Fruit fly (Drosophila melanogaster) whole organism, embryonic: Measurements from ENCODE around the gene CG16790.
A peak's percentile ranks its signal among the peaks of the same experiment; 100 is the strongest.

Experiments used
- Ada2b ChIP-seq: fragments of 200-800 bp; sonication (Bioruptor generic); IDR thresholded peaks from 2 replicates; pipeline ENCODE4 v1.3.6; 2022; ENCODE audit warnings: missing biosample characterization, missing genetic modification characterization
- Blimp-1 ChIP-seq: fragments of 200-800 bp; sonication (Bioruptor generic); optimal IDR thresholded peaks from 3 replicates; lab custom pipeline; 2018; ENCODE audit warnings: missing biosample characterization, missing genetic modification characterization, mild to moderate bottlenecking, moderate library complexity, missing genetic modification reagents
- Bteb2 ChIP-seq: fragments of 200-800 bp; sonication (Bioruptor generic); optimal IDR thresholded peaks from 2 replicates; lab custom pipeline; 2016; ENCODE audit warnings: missing biosample characterization, missing genetic modification characterization
- CG11456 ChIP-seq: fragments of 200-800 bp; sonication (Bioruptor generic); IDR thresholded peaks from 3 replicates; pipeline ENCODE4 v1.3.6; 2022; ENCODE audit warnings: missing biosample characterization, missing genetic modification characterization
- CG12299 ChIP-seq: fragments of 200-800 bp; sonication (Bioruptor generic); optimal IDR thresholded peaks from 2 replicates; lab custom pipeline; 2018; ENCODE audit warnings: missing biosample characterization, mild to moderate bottlenecking, missing genetic modification characterization
- CG13287 ChIP-seq: fragments of 200-800 bp; sonication (Bioruptor generic); IDR thresholded peaks from 2 replicates; pipeline ENCODE4 v1.3.6; 2022; ENCODE audit warnings: missing biosample characterization, missing genetic modification characterization; ENCODE audit not compliant: partially characterized antibody
- CG14667 ChIP-seq: fragments of 200-800 bp; sonication (Bioruptor generic); IDR thresholded peaks from 2 replicates; pipeline ENCODE4 v1.3.6; 2022; ENCODE audit warnings: missing biosample characterization, missing genetic modification characterization
- CG15011 ChIP-seq: fragments of 200-800 bp; sonication (Bioruptor generic); optimal IDR thresholded peaks from 3 replicates; lab custom pipeline; 2018; ENCODE audit warnings: missing biosample characterization, mild to moderate bottlenecking, missing genetic modification characterization
- CG1603 ChIP-seq: fragments of 200-800 bp; sonication (Bioruptor generic); optimal IDR thresholded peaks from 2 replicates; lab custom pipeline; 2019; ENCODE audit warnings: missing biosample characterization, mild to moderate bottlenecking, missing genetic modification characterization, moderate library complexity
- CG18011 ChIP-seq: fragments of 200-800 bp; sonication (Bioruptor generic); optimal IDR thresholded peaks from 2 replicates; lab custom pipeline; 2017; ENCODE audit warnings: missing biosample characterization, missing genetic modification characterization, mild to moderate bottlenecking, moderate library complexity, missing genotype
- CG2116 ChIP-seq: fragments of 200-800 bp; sonication (Bioruptor generic); optimal IDR thresholded peaks from 3 replicates; lab custom pipeline; 2018; ENCODE audit warnings: missing biosample characterization, mild to moderate bottlenecking, missing genetic modification characterization
- CG2678 ChIP-seq: fragments of 200-800 bp; sonication (Bioruptor generic); optimal IDR thresholded peaks from 3 replicates; lab custom pipeline; 2019; ENCODE audit warnings: missing biosample characterization, mild to moderate bottlenecking, missing genetic modification characterization, moderate library complexity
- CG30403 ChIP-seq: fragments of 200-800 bp; sonication (Bioruptor generic); optimal IDR thresholded peaks from 3 replicates; lab custom pipeline; 2016; ENCODE audit warnings: missing biosample characterization, missing genetic modification characterization
- CG31365 ChIP-seq: fragments of 200-800 bp; sonication (Bioruptor generic); optimal IDR thresholded peaks from 2 replicates; lab custom pipeline; 2018; ENCODE audit warnings: missing biosample characterization, mild to moderate bottlenecking, missing genetic modification characterization
- CG6272 ChIP-seq: fragments of 200-800 bp; sonication (Bioruptor generic); IDR thresholded peaks from 2 replicates; pipeline ENCODE4 v1.3.6; 2022; ENCODE audit warnings: missing biosample characterization, missing genetic modification characterization
- CG6654 ChIP-seq: fragments of 200-800 bp; sonication (Bioruptor generic); optimal IDR thresholded peaks from 2 replicates; lab custom pipeline; 2017; ENCODE audit warnings: missing biosample characterization, mild to moderate bottlenecking, missing genetic modification characterization
- CG6765 ChIP-seq: fragments of 200-800 bp; sonication (Bioruptor generic); optimal IDR thresholded peaks from 3 replicates; lab custom pipeline; 2017; ENCODE audit warnings: missing biosample characterization, mild to moderate bottlenecking, missing genetic modification characterization
- CG7271 ChIP-seq: fragments of 200-800 bp; sonication (Bioruptor generic); optimal IDR thresholded peaks from 2 replicates; lab custom pipeline; 2018; ENCODE audit warnings: missing biosample characterization, mild to moderate bottlenecking, missing genetic modification characterization, moderate library complexity
- CG7372 ChIP-seq: fragments of 200-800 bp; sonication (Bioruptor generic); IDR thresholded peaks from 2 replicates; pipeline ENCODE4 v1.3.6; 2022; ENCODE audit warnings: missing biosample characterization, missing genetic modification characterization
- CG7963 ChIP-seq: fragments of 200-800 bp; sonication (Bioruptor generic); IDR thresholded peaks from 3 replicates; pipeline ENCODE4 v1.3.6; 2022; ENCODE audit warnings: missing biosample characterization, missing genetic modification characterization; ENCODE audit not compliant: partially characterized antibody
- Dip2 ChIP-seq: fragments of 200-800 bp; sonication (Bioruptor generic); IDR thresholded peaks from 2 replicates; pipeline ENCODE4 v1.3.6; 2022; ENCODE audit warnings: missing biosample characterization, missing genetic modification characterization
- Dp ChIP-seq: fragments of 200-800 bp; sonication (Bioruptor generic); optimal IDR thresholded peaks from 2 replicates; lab custom pipeline; 2018; ENCODE audit warnings: missing biosample characterization, mild to moderate bottlenecking, missing genetic modification characterization, moderate library complexity
- E2f1 ChIP-seq: fragments of 200-800 bp; sonication (Bioruptor generic); IDR thresholded peaks from 2 replicates; pipeline ENCODE4 v1.3.6; 2022; ENCODE audit warnings: missing biosample characterization, missing genetic modification characterization
- HLHmδ ChIP-seq: fragments of 200-800 bp; sonication (Bioruptor generic); optimal IDR thresholded peaks from 2 replicates; lab custom pipeline; 2018; ENCODE audit warnings: missing biosample characterization, mild to moderate bottlenecking, missing genetic modification characterization, moderate library complexity
- Pdp1 ChIP-seq, 2 experiments: fragments of 200-800 bp; sonication (Bioruptor generic); optimal IDR thresholded peaks; 3 replicates each; lab custom pipeline; 2016; ENCODE audit warnings: missing biosample characterization in 2 of 2, missing genetic modification characterization in 2 of 2, mild to moderate bottlenecking in 1 of 2, moderate library complexity in 1 of 2
- Taf1 ChIP-seq: fragments of 200-800 bp; sonication (Bioruptor generic); IDR thresholded peaks from 2 replicates; pipeline ENCODE4 v1.3.6; 2022; ENCODE audit warnings: missing biosample characterization, missing genetic modification characterization
- Xbp1 ChIP-seq: fragments of 200-800 bp; sonication (Bioruptor generic); optimal IDR thresholded peaks from 3 replicates; lab custom pipeline; 2016; ENCODE audit warnings: missing biosample characterization, mild to moderate bottlenecking, missing genetic modification characterization
- ash1 ChIP-seq: fragments of 200-800 bp; sonication (Bioruptor generic); optimal IDR thresholded peaks from 2 replicates; lab custom pipeline; 2018; ENCODE audit warnings: missing biosample characterization, mild to moderate bottlenecking, missing genetic modification characterization
- ato ChIP-seq: fragments of 200-800 bp; sonication (Bioruptor generic); IDR thresholded peaks from 2 replicates; pipeline ENCODE4 v1.3.6; 2022; ENCODE audit warnings: missing biosample characterization, missing genetic modification characterization; ENCODE audit not compliant: partially characterized antibody
- bigmax ChIP-seq: fragments of 200-800 bp; sonication (Bioruptor generic); optimal IDR thresholded peaks from 2 replicates; lab custom pipeline; 2018; ENCODE audit warnings: missing biosample characterization, mild to moderate bottlenecking, missing genetic modification characterization
- cad ChIP-seq: fragments of >200 bp; optimal IDR thresholded peaks from 2 replicates; lab custom pipeline; 2017; ENCODE audit warnings: missing biosample characterization, missing genetic modification characterization
- ci ChIP-seq: fragments of 200-800 bp; sonication (Bioruptor generic); IDR thresholded peaks from 3 replicates; pipeline ENCODE4 v1.3.6; 2022; ENCODE audit warnings: missing biosample characterization, missing genetic modification characterization
- croc ChIP-seq: fragments of 200-800 bp; sonication (Bioruptor generic); conservative IDR thresholded peaks from 3 replicates; pipeline ENCODE4 v1.3.6; 2022; ENCODE audit warnings: missing biosample characterization, missing genetic modification characterization
- ewg ChIP-seq: fragments of 200-800 bp; sonication (Bioruptor generic); optimal IDR thresholded peaks from 3 replicates; lab custom pipeline; 2017; ENCODE audit warnings: mild to moderate bottlenecking, missing biosample characterization, missing genetic modification reagents, missing genetic modification characterization
- exex ChIP-seq: fragments of 200-800 bp; sonication (Bioruptor generic); optimal IDR thresholded peaks from 4 replicates; lab custom pipeline; 2018; ENCODE audit warnings: missing biosample characterization, mild to moderate bottlenecking, missing genetic modification characterization, moderate library complexity
- eyg ChIP-seq: fragments of 200-800 bp; sonication (Bioruptor generic); optimal IDR thresholded peaks from 3 replicates; lab custom pipeline; 2016; ENCODE audit warnings: missing biosample characterization, missing genetic modification characterization
- fru ChIP-seq: fragments of >200 bp; optimal IDR thresholded peaks from 2 replicates; lab custom pipeline; 2017
- ftz-f1 ChIP-seq: fragments of 200-800 bp; sonication (Bioruptor generic); optimal IDR thresholded peaks from 2 replicates; lab custom pipeline; 2016; ENCODE audit warnings: missing biosample characterization, missing genetic modification characterization
- grn ChIP-seq: fragments of 200-800 bp; sonication (Bioruptor generic); optimal IDR thresholded peaks from 3 replicates; lab custom pipeline; 2017; ENCODE audit warnings: missing biosample characterization, missing genetic modification characterization
- kah ChIP-seq: fragments of 200-800 bp; sonication (Bioruptor generic); optimal IDR thresholded peaks from 2 replicates; lab custom pipeline; 2018; ENCODE audit warnings: missing biosample characterization, mild to moderate bottlenecking, missing genetic modification characterization
- lmd ChIP-seq: fragments of 200-800 bp; sonication (Bioruptor generic); IDR thresholded peaks from 2 replicates; pipeline ENCODE4 v1.3.6; 2022; ENCODE audit warnings: missing biosample characterization, missing genetic modification characterization
- peb ChIP-seq: fragments of 200-800 bp; sonication (Bioruptor generic); IDR thresholded peaks from 2 replicates; pipeline ENCODE4 v1.3.6; 2022; ENCODE audit warnings: missing biosample characterization, missing genetic modification characterization
- pho ChIP-seq: fragments of 200-800 bp; sonication (Bioruptor generic); optimal IDR thresholded peaks from 2 replicates; lab custom pipeline; 2016; ENCODE audit warnings: missing biosample characterization, missing genetic modification characterization
- ranshi ChIP-seq: fragments of 200-800 bp; sonication (Bioruptor generic); IDR thresholded peaks from 2 replicates; pipeline ENCODE4 v1.3.6; 2022; ENCODE audit warnings: missing biosample characterization, missing genetic modification characterization
- run ChIP-seq: fragments of 200-800 bp; sonication (Bioruptor generic); optimal IDR thresholded peaks from 3 replicates; lab custom pipeline; 2018; ENCODE audit warnings: missing biosample characterization, mild to moderate bottlenecking, missing genetic modification characterization
- seq ChIP-seq: fragments of 200-800 bp; sonication (Bioruptor generic); IDR thresholded peaks from 2 replicates; pipeline ENCODE4 v1.3.6; 2022; ENCODE audit warnings: missing biosample characterization, missing genetic modification characterization
- sima ChIP-seq: fragments of 200-800 bp; sonication (Bioruptor generic); optimal IDR thresholded peaks from 2 replicates; lab custom pipeline; 2016; ENCODE audit warnings: missing biosample characterization, missing genetic modification characterization
- tna ChIP-seq: fragments of 200-800 bp; sonication (Bioruptor generic); IDR thresholded peaks from 2 replicates; pipeline ENCODE4 v1.3.6; 2022; ENCODE audit warnings: missing biosample characterization, missing genetic modification characterization; ENCODE audit not compliant: partially characterized antibody
- tx ChIP-seq: fragments of 200-800 bp; sonication (Bioruptor generic); optimal IDR thresholded peaks from 2 replicates; lab custom pipeline; 2016; ENCODE audit warnings: missing biosample characterization, missing genetic modification characterization
- zf30C ChIP-seq: fragments of 200-800 bp; sonication (Bioruptor generic); optimal IDR thresholded peaks from 3 replicates; lab custom pipeline; 2018; ENCODE audit warnings: missing biosample characterization, mild to moderate bottlenecking, missing genetic modification characterization

CG16790 gene

dm6 chr3R:9550265-9551012, 19.6 kb downstream of the CG16790 start (continued):
- TF ChIP-seq CG6654 (GFP tag; lab: Kevin White, UChicago) (no peak), ranshi (no peak), Dip2 (GFP tag; lab: Robert Waterston, UW) (no peak), CG7963 (GFP tag; lab: Robert Waterston, UW) (no peak), CG2116 (no peak), zf30C (no peak), CG31365 (tag; lab: Kevin White, UChicago) (no peak), CG12299 (tag; lab: Kevin White, UChicago) (no peak), CG11456 (GFP tag; lab: Robert Waterston, UW) (no peak), ftz-f1 (GFP tag; lab: Kevin White, UChicago) (no peak), Bteb2 (GFP tag; lab: Kevin White, UChicago) (no peak), E2f1 (GFP tag; lab: Robert Waterston, UW) (no peak), exex (tag; lab: Kevin White, UChicago) (peak; percentile 39), bigmax (GFP tag; lab: Kevin White, UChicago) (no peak), CG7271 (no peak), CG1603 (tag; lab: Kevin White, UChicago) (no peak), ato (GFP tag; lab: Robert Waterston, UW) (no peak), CG13287 (no peak), seq (GFP tag; lab: Robert Waterston, UW) (no peak), CG2678 (tag; lab: Kevin White, UChicago) (peak; percentile 13), ash1 (GFP tag; lab: Kevin White, UChicago) (peak; percentile 37), pho (GFP tag; lab: Kevin White, UChicago) (no peak), Taf1 (GFP tag; lab: Robert Waterston, UW) (no peak), cad (GFP tag; lab: Kevin White, UChicago) (peak; percentile 24), eyg (GFP tag; lab: Kevin White, UChicago) (no peak), CG15011 (GFP tag; lab: Kevin White, UChicago) (no peak), sima (GFP tag; lab: Kevin White, UChicago) (no peak), fru (lab: Kevin White, UChicago) (no peak), CG6272 (GFP tag; lab: Robert Waterston, UW) (no peak), Pdp1 (GFP tag; optimal IDR thresholded peaks at IDR 0.05; lab: Kevin White, UChicago) (peak in 1 of 2 experiments; percentile 63), peb (no peak), grn (GFP tag; lab: Kevin White, UChicago) (peak; percentile 50), Blimp-1 (peak; percentile 8), CG7372 (no peak), Ada2b (GFP tag; lab: Robert Waterston, UW) (no peak), CG30403 (GFP tag; lab: Kevin White, UChicago) (no peak), tx (no peak), kah (peak; percentile 1), CG18011 (no peak), Dp (GFP tag; lab: Kevin White, UChicago) (no peak), run (tag; lab: Kevin White, UChicago) (no peak), tna (GFP tag; lab: Robert Waterston, UW) (no peak), ewg (GFP tag; lab: Kevin White, UChicago) (no peak), croc (GFP tag; lab: Robert Waterston, UW) (no peak), HLHmδ (GFP tag; lab: Kevin White, UChicago) (peak; percentile 41), CG14667 (no peak), Xbp1 (no peak), lmd (GFP tag; lab: Robert Waterston, UW) (no peak), ci (no peak), CG6765 (GFP tag; lab: Kevin White, UChicago) (no peak)
